Worm (Caenorhabditis elegans): Measurements from ENCODE around the gene egg-1.
A peak's percentile ranks its signal among the peaks of the same experiment; 100 is the strongest.

egg-1 gene

ce11 chrIII:5761886-5762285, 33.9 kb downstream of the egg-1 start (continued):
- TF ChIP-seq lsy-27 (tag; optimal IDR thresholded peaks at IDR 0.05; ENCODE audit: borderline replicate concordance, insufficient read depth): no peak
- TF ChIP-seq mcd-1 (GFP tag; IDR thresholded peaks at IDR 0.05): 0 out of 2 replicates have a peak, but pooled peaks have one; percentile 22
- TF ChIP-seq pha-4 (tag; optimal IDR thresholded peaks at IDR 0.05): no peak
- no peak for TF ChIP-seq ztf-26 (tag; optimal IDR thresholded peaks at IDR 0.05)
- TF ChIP-seq aptf-2 (GFP tag; conservative IDR thresholded peaks at IDR 0.05): no peak
- peak; percentile 36; the same call in 1 of the 2 replicates for TF ChIP-seq egrh-3 (GFP tag; IDR thresholded peaks at IDR 0.05)
- no peak for TF ChIP-seq Y53F4B.3 (GFP tag; IDR thresholded peaks at IDR 0.05)
- TF ChIP-seq lin-54 (GFP tag; optimal IDR thresholded peaks at IDR 0.05): peak; percentile 50
- no peak for TF ChIP-seq K12H6.12 (tag; optimal IDR thresholded peaks at IDR 0.05)
- TF ChIP-seq ceh-100 (GFP tag; IDR thresholded peaks at IDR 0.05): no peak
- peak; percentile 61 for TF ChIP-seq madf-6 (GFP tag; IDR thresholded peaks at IDR 0.05)
- TF ChIP-seq snpc-4 (GFP tag; optimal IDR thresholded peaks at IDR 0.05): peak; percentile 44
- TF ChIP-seq snpc-4 (tag; optimal IDR thresholded peaks at IDR 0.05): peak in 3 of 4 experiments; percentile 43 to 54 (median 52)
- peak; percentile 72 for TF ChIP-seq hmg-1.2 (GFP tag; IDR thresholded peaks at IDR 0.05)
- no peak for TF ChIP-seq mxl-1 (tag; optimal IDR thresholded peaks at IDR 0.05)
- no peak for TF ChIP-seq T26A5.8 (tag; optimal IDR thresholded peaks at IDR 0.05)
- no peak for TF ChIP-seq repo-1 (tag; optimal IDR thresholded peaks at IDR 0.05)
- no peak for TF ChIP-seq bed-2 (GFP tag; IDR thresholded peaks at IDR 0.05)
- TF ChIP-seq F49E8.2 (tag; optimal IDR thresholded peaks at IDR 0.05; ENCODE audit: insufficient read depth): peak; percentile 65
- TF ChIP-seq lir-1 (GFP tag; conservative IDR thresholded peaks at IDR 0.05): no peak
- TF ChIP-seq F10E7.11 (tag; optimal IDR thresholded peaks at IDR 0.05): no peak
- TF ChIP-seq attf-5 (GFP tag; optimal IDR thresholded peaks at IDR 0.05): peak; percentile 9
- no peak for TF ChIP-seq ccch-3 (GFP tag; optimal IDR thresholded peaks at IDR 0.05)
- TF ChIP-seq pbrm-1 (GFP tag; IDR thresholded peaks at IDR 0.05): 0 out of 2 replicates have a peak, but pooled peaks have one; percentile 45
- no peak for TF ChIP-seq mes-4 (tag; optimal IDR thresholded peaks at IDR 0.05)
- no peak for TF ChIP-seq F52B5.7 (tag; optimal IDR thresholded peaks at IDR 0.05)
- TF ChIP-seq Y67H2A.10 (GFP tag; conservative IDR thresholded peaks at IDR 0.05): no peak
- peak; percentile 42 for TF ChIP-seq F33H1.4 (GFP tag; IDR thresholded peaks at IDR 0.05)
- TF ChIP-seq fkh-3 (tag; optimal IDR thresholded peaks at IDR 0.05): no peak
- TF ChIP-seq ztf-25 (GFP tag; IDR thresholded peaks at IDR 0.05): peak; percentile 85; the same call in 1 of the 2 replicates
- TF ChIP-seq F57C9.4 (tag; optimal IDR thresholded peaks at IDR 0.05): no peak
- TF ChIP-seq hsf-1 (GFP tag; IDR thresholded peaks at IDR 0.05): no peak
- TF ChIP-seq Y79H2A.3 (GFP tag; conservative IDR thresholded peaks at IDR 0.05): no peak
- no peak for TF ChIP-seq dpl-1 (GFP tag; optimal IDR thresholded peaks at IDR 0.05)
- peak; percentile 81 for TF ChIP-seq B0261.1 (tag; optimal IDR thresholded peaks at IDR 0.05)
- TF ChIP-seq F55B11.4 (tag; optimal IDR thresholded peaks at IDR 0.05; ENCODE audit: borderline replicate concordance, insufficient read depth): no peak
- TF ChIP-seq ceh-79 (tag; optimal IDR thresholded peaks at IDR 0.05): no peak
- peak; percentile 55 for TF ChIP-seq dox-1 (GFP tag; IDR thresholded peaks at IDR 0.05)
- no peak for TF ChIP-seq xnd-1 (tag; optimal IDR thresholded peaks at IDR 0.05)

ce11 chrIII:5763988-5764387, 36.0 kb downstream of the egg-1 start:
- TF ChIP-seq ceh-100 (GFP tag; IDR thresholded peaks at IDR 0.05) (no peak), hsf-1 (GFP tag; IDR thresholded peaks at IDR 0.05) (no peak), D2030.7 (GFP tag; IDR thresholded peaks at IDR 0.05) (no peak), ama-1 (optimal IDR thresholded peaks at IDR 0.05) (no peak), ama-1 (GFP tag; optimal IDR thresholded peaks at IDR 0.05) (peak in 1 of 2 experiments; percentile 13), atf-7 (tag; optimal IDR thresholded peaks at IDR 0.05) (peak; percentile 43), athp-1 (tag; optimal IDR thresholded peaks at IDR 0.05) (no peak), fkh-3 (tag; optimal IDR thresholded peaks at IDR 0.05) (no peak), ceh-91 (GFP tag; IDR thresholded peaks at IDR 0.05) (no peak), mes-4 (tag; optimal IDR thresholded peaks at IDR 0.05) (no peak), bed-1 (GFP tag; IDR thresholded peaks at IDR 0.05) (no peak), T26A5.8 (tag; optimal IDR thresholded peaks at IDR 0.05) (no peak)
